Worm (Caenorhabditis elegans) whole organism, mixed stage, embryonic: ENCODE data around the gene fbxa-90.

Experiments used
- M03D4.4 ChIP-seq: sonication (generic microtip); optimal IDR thresholded peaks from 2 replicates; lab custom pipeline; 2017; ENCODE audit warnings: mild to moderate bottlenecking, missing genetic modification characterization, missing compliant biosample characterization
- ceh-43 ChIP-seq: fragments of 200-800 bp; sonication (Bioruptor generic); optimal IDR thresholded peaks from 2 replicates; lab custom pipeline; 2018; ENCODE audit warnings: mild to moderate bottlenecking, missing genetic modification characterization, moderate library complexity, missing compliant biosample characterization
- ces-1 ChIP-seq: fragments of 150-350 bp; optimal IDR thresholded peaks from 2 replicates; lab custom pipeline; 2014; ENCODE audit warnings: missing biosample characterization, missing genetic modification reagents, missing genetic modification characterization
- drap-1 ChIP-seq: fragments of 200-800 bp; sonication (Bioruptor generic); optimal IDR thresholded peaks from 3 replicates; lab custom pipeline; 2018; ENCODE audit warnings: mild to moderate bottlenecking, missing genetic modification characterization, missing compliant biosample characterization
- lin-13 ChIP-seq: fragments of 150-350 bp; optimal IDR thresholded peaks from 2 replicates; lab custom pipeline; 2014; ENCODE audit warnings: missing biosample characterization, missing genetic modification characterization
- lsy-2 ChIP-seq: fragments of 150-350 bp; optimal IDR thresholded peaks from 2 replicates; lab custom pipeline; 2014; ENCODE audit warnings: missing biosample characterization, missing genetic modification characterization
- mls-2 ChIP-seq: sonication (generic microtip); optimal IDR thresholded peaks from 2 replicates; lab custom pipeline; 2016; ENCODE audit warnings: mild to moderate bottlenecking, missing genetic modification characterization, moderate library complexity, missing compliant biosample characterization
- nhr-237 ChIP-seq: fragments of 150-350 bp; optimal IDR thresholded peaks from 2 replicates; lab custom pipeline; 2014; ENCODE audit warnings: missing biosample characterization, missing genetic modification characterization
- nhr-76 ChIP-seq: sonication (generic microtip); optimal IDR thresholded peaks from 2 replicates; lab custom pipeline; 2017; ENCODE audit warnings: missing biosample characterization, missing genetic modification characterization
- pha-4 ChIP-seq: fragments of 150-350 bp; optimal IDR thresholded peaks from 2 replicates; lab custom pipeline; 2018; ENCODE audit warnings: missing biosample characterization, missing genetic modification reagents, missing genetic modification characterization
- tbx-8 ChIP-seq: fragments of 200-800 bp; sonication (Bioruptor generic); optimal IDR thresholded peaks from 2 replicates; lab custom pipeline; 2018; ENCODE audit warnings: mild to moderate bottlenecking, missing genetic modification characterization, moderate library complexity, missing compliant biosample characterization
- unc-120 ChIP-seq: sonication (generic microtip); optimal IDR thresholded peaks from 2 replicates; lab custom pipeline; 2017; ENCODE audit warnings: missing genetic modification characterization, missing compliant biosample characterization; ENCODE audit not compliant: poor library complexity, severe bottlenecking
- unc-39 ChIP-seq: fragments of 150-350 bp; optimal IDR thresholded peaks from 2 replicates; lab custom pipeline; 2014; ENCODE audit warnings: missing biosample characterization, missing genetic modification characterization
- zip-8 ChIP-seq: fragments of 150-350 bp; optimal IDR thresholded peaks from 2 replicates; lab custom pipeline; 2014; ENCODE audit warnings: missing biosample characterization, missing genetic modification characterization

Gene fbxa-90

ce11 chrV:17014050-17014449 lies 47.4 kb downstream of the fbxa-90 start, which contains the start of gene clc-13:
TSS of gene clc-13 (plus strand) at chrV:17014408.
- no peak for TF ChIP-seq ces-1 (GFP tag; lab: Kevin White, UChicago)
- TF ChIP-seq nhr-237 (tag; lab: Kevin White, UChicago) = no peak
- TF ChIP-seq ceh-43 = no peak
- TF ChIP-seq lsy-2 (tag; lab: Kevin White, UChicago) = no peak
- no peak for TF ChIP-seq lin-13 (tag; lab: Kevin White, UChicago)
- TF ChIP-seq M03D4.4 (tag; lab: Kevin White, UChicago) = no peak
- TF ChIP-seq drap-1 (GFP tag; lab: Kevin White, UChicago) = no peak

DNA sequence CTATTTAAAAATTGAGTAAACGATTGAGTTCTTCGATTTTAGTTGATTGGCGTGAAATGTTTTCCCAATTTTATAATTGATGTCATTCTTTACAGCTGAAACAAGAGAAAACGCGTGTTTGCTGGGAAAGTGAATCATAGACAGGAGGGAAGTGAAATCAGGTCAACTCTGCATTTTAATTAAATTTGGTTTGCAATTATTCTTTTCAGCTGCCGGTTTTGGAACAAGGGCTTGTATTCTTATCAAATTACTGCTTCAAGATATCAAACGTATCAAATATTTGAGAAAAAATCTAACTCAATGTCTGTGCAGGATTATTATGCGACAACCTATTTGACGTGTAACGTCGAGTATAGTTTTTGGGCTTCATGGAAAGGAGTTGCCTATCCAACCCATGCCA lies 50.2 kb downstream of the fbxa-90 start, which contains the start of gene srh-97:
Gene srh-97 (plus strand): TSS at position 301 of the 400 bp plus-strand sequence.
- no peak for TF ChIP-seq tbx-8 (GFP tag; lab: Kevin White, UChicago)
- TF ChIP-seq unc-39 = no peak
- TF ChIP-seq zip-8 (tag; lab: Kevin White, UChicago) = no peak
- TF ChIP-seq unc-120 (tag; lab: Kevin White, UChicago) = no peak
- TF ChIP-seq mls-2 (tag; lab: Kevin White, UChicago) = no peak
- TF ChIP-seq pha-4 (tag; lab: Kevin White, UChicago) = no peak
- no peak for TF ChIP-seq nhr-76 (tag; lab: Kevin White, UChicago)
- TF ChIP-seq, all 35 proteins: peak for 0
